Worm (Caenorhabditis elegans): ENCODE results near the gene lido-13.

ce11 chrII:3048989-3049388 lies 5.1 kb downstream of the lido-13 start:
- no peak for TF ChIP-seq W03F9.2 (tag; optimal IDR thresholded peaks at IDR 0.05)
- TF ChIP-seq him-1 (tag; optimal IDR thresholded peaks at IDR 0.05), result no peak
